Worm (Caenorhabditis elegans): ENCODE measurements around the gene ZK930.6.

- TF ChIP-seq unc-62 (GFP tag; optimal IDR thresholded peaks at IDR 0.05) (no peak), nhr-76 (tag; optimal IDR thresholded peaks at IDR 0.05) (no peak), fos-1 (tag; optimal IDR thresholded peaks at IDR 0.05) (no peak), hlh-17 (GFP tag; optimal IDR thresholded peaks at IDR 0.05; ENCODE audit: borderline replicate concordance) (no peak), snpc-4 (tag; optimal IDR thresholded peaks at IDR 0.05) (no peak), aly-2 (tag; optimal IDR thresholded peaks at IDR 0.05) (no peak), dpl-1 (GFP tag; optimal IDR thresholded peaks at IDR 0.05) (no peak), zip-4 (GFP tag; optimal IDR thresholded peaks at IDR 0.05) (no peak), zag-1 (tag; optimal IDR thresholded peaks at IDR 0.05) (no peak), unc-130 (tag; optimal IDR thresholded peaks at IDR 0.05) (no peak), C34B4.2 (tag; optimal IDR thresholded peaks at IDR 0.05) (no peak), skn-1 (tag; optimal IDR thresholded peaks at IDR 0.05) (no peak), alr-1 (tag; optimal IDR thresholded peaks at IDR 0.05; ENCODE audit: borderline replicate concordance) (no peak), nhr-77 (tag; optimal IDR thresholded peaks at IDR 0.05) (no peak)
Observed at ce11 chrII:11905023-11905422, 21.3 kb downstream of the ZK930.6 start.
